Worm (Caenorhabditis elegans): ENCODE data around the gene F36H9.2.

Gene F36H9.2

DNA sequence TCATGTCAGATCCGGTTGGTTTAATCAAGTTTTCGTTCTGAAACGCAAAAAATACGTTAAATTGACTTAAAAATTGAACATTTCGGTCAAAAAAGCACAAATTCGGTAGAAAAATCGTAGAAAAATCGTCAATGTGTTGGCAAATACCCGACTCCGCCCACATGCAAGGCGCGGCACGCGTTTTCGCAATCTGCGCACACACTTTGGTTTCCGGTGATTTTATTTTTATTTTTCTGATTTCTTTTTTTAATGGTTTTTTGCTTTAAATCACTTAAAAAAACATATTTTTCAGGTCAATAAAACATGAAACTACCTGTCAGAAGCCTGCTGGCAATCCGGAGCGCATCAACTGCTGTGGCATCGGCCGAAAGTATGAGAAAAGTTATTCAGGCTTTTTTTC, 33.0 kb downstream of the F36H9.2 start, which contains the start of the genes gly-7 and mrpl-39:
gly-7 (minus strand) TSS at position 37 of the 400 bp plus-strand sequence.
mrpl-39 (plus strand) TSS at position 293 of the 400 bp plus-strand sequence.
- TF ChIP-seq ztf-1 (GFP tag; conservative IDR thresholded peaks at IDR 0.05): no peak
- no peak for TF ChIP-seq fos-1 (tag; optimal IDR thresholded peaks at IDR 0.05)
- peak; percentile 23 for TF ChIP-seq C34F6.9 (tag; optimal IDR thresholded peaks at IDR 0.05)
- peak; percentile 10 for TF ChIP-seq F13H6.1 (tag; optimal IDR thresholded peaks at IDR 0.05)
- TF ChIP-seq lin-11 (tag; optimal IDR thresholded peaks at IDR 0.05): peak; percentile 48
- TF ChIP-seq ama-1 (optimal IDR thresholded peaks at IDR 0.05): no peak
- TF ChIP-seq gmeb-1 (tag; optimal IDR thresholded peaks at IDR 0.05): peak; percentile 56
- no peak for TF ChIP-seq alr-1 (tag; optimal IDR thresholded peaks at IDR 0.05)
- peak; percentile 23 for TF ChIP-seq sma-3 (GFP tag; optimal IDR thresholded peaks at IDR 0.05)
- TF ChIP-seq nhr-129 (tag; optimal IDR thresholded peaks at IDR 0.05): peak; percentile 30
- no peak for TF ChIP-seq ceh-16 (tag; optimal IDR thresholded peaks at IDR 0.05)
- TF ChIP-seq crh-2 (tag; optimal IDR thresholded peaks at IDR 0.05): peak; percentile 34
- TF ChIP-seq lsy-2 (tag; optimal IDR thresholded peaks at IDR 0.05): peak in 1 of 2 experiments; percentile 35
- TF ChIP-seq unc-55 (GFP tag; optimal IDR thresholded peaks at IDR 0.05): peak; percentile 45

DNA sequence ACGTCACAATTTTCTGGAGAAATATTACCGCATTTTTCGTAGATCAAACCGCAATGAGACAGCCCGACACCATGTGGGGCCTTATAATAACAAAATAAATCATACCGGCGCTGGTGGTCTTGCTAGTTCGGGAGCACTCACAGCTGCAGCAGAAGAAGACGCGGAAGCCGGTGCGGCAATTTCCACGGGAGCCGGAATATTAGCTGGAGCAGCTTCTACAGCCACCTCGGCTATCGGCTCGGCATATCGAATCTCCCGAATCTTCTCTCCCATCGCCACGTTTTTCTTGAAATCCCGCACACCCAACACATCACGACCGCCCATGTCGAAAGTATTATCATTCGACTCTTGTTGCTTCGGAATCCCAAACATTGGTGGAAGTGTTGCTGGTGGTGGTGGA, 36.3 kb downstream of the F36H9.2 start:
- TF ChIP-seq zag-1 (tag; optimal IDR thresholded peaks at IDR 0.05): no peak
- TF ChIP-seq blmp-1 (tag; optimal IDR thresholded peaks at IDR 0.05; ENCODE audit: insufficient read depth): no peak
- TF ChIP-seq R02D3.7 (tag; optimal IDR thresholded peaks at IDR 0.05): no peak

DNA sequence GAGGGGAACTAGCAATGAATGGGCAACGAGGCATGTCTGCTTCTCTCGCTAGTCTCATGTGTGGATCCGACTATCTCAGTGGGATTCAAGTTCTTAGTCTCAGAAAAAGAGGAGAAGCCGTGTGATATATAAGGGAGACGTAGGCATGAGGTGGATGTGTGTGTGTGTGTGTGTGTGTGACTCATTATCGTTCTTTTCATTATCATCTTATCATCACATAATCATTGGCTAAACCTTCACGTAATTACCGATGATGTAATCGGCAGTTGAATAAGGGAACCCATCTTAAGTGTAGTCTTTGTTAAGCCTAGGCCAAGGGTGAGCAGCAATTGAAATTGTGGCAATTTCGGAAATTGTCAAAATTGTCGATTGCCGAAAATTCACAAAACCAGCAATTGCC, 41.7 kb downstream of the F36H9.2 start, which contains the start of gene Y32G9B.1:
Y32G9B.1 (minus strand) TSS at position 101 of the 400 bp plus-strand sequence.
- TF ChIP-seq Y55F3AM.14 (GFP tag; optimal IDR thresholded peaks at IDR 0.05): no peak
- peak; percentile 3 for TF ChIP-seq nhr-21 (tag; optimal IDR thresholded peaks at IDR 0.05)
- peak; percentile 30 for TF ChIP-seq blmp-1 (tag; optimal IDR thresholded peaks at IDR 0.05; ENCODE audit: insufficient read depth)
- TF ChIP-seq elt-1 (tag; optimal IDR thresholded peaks at IDR 0.05): no peak
- TF ChIP-seq fos-1 (tag; optimal IDR thresholded peaks at IDR 0.05): peak; percentile 0
- no peak for TF ChIP-seq sma-3 (GFP tag; optimal IDR thresholded peaks at IDR 0.05)

DNA sequence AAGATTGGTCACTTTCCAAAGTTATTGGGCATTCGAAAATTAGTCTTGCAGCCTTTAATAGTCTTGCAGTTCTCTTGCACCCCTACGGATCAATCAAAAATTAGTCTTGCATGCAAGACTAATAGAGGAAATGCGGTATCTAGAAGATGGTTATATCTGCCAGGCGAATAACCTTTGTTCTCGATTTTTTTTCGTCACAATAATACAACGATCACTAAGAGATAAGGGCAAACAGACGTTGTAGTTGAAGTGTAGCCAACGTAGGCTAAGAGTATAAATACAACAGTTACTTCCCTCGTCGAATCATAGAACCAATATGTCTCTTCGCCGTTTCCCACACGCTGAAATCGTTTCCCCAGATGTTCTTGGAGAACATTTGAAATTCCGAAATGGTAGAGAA, 53.5 kb downstream of the F36H9.2 start, which contains the start of gene T10B5.8:
T10B5.8 (plus strand) TSS at position 301 of the 400 bp plus-strand sequence.
- TF ChIP-seq peb-1 (tag; optimal IDR thresholded peaks at IDR 0.05) (no peak), snpc-4 (tag; optimal IDR thresholded peaks at IDR 0.05) (no peak)
